Worm (Caenorhabditis elegans): Measurements from ENCODE around the gene Y67D8A.2.
A peak's percentile ranks its signal among the peaks of the same experiment; 100 is the strongest.
"Not testable (repeated sequence)": the region's sequence is repeated elsewhere in the genome, so short reads cannot be mapped to it uniquely, and the experiment has no call there.

The Y67D8A.2 gene

DNA sequence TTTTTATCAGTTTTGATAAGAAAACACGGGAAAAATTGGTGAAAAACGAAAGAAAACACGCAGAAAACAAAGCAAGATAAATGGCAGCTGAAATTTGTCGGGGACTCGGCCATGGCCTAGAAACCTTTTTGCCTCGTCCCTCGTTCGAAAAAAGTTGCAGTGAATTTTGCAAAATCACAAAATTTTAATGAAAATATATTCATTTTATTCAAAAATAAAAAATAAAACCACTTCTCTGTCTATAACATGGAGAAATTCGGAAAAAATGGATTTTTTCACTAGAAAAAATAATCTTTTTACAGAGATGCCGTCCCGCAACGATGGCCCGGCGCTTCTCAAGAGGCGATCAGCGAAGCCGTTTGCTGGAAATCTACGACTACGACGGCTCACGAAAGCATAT, at the start of gene Y67D8A.2:
Gene Y67D8A.2, plus strand, starts transcription at position 301 of the 400 bp plus-strand sequence.
- TF ChIP-seq hmg-4 (GFP tag; optimal IDR thresholded peaks at IDR 0.05) (no peak), tbx-11 (GFP tag; IDR thresholded peaks at IDR 0.05) (no peak), ceh-36 (tag; optimal IDR thresholded peaks at IDR 0.05) (no peak), tra-4 (tag; optimal IDR thresholded peaks at IDR 0.05) (no peak), scrt-1 (GFP tag; IDR thresholded peaks at IDR 0.05) (no peak), ceh-13 (GFP tag; optimal IDR thresholded peaks at IDR 0.05) (no peak), aly-1 (tag; optimal IDR thresholded peaks at IDR 0.05) (no peak), F13C5.2 (tag; optimal IDR thresholded peaks at IDR 0.05) (no peak), hmbx-1 (tag; optimal IDR thresholded peaks at IDR 0.05) (no peak), ama-1 (optimal IDR thresholded peaks at IDR 0.05) (no peak), sea-1 (GFP tag; conservative IDR thresholded peaks at IDR 0.05) (no peak), ets-7 (tag; optimal IDR thresholded peaks at IDR 0.05) (no peak), B0310.2 (tag; optimal IDR thresholded peaks at IDR 0.05) (no peak), tbx-37 (GFP tag; conservative IDR thresholded peaks at IDR 0.05) (no peak), pes-1 (GFP tag; IDR thresholded peaks at IDR 0.05) (no peak), flt-1 (GFP tag; IDR thresholded peaks at IDR 0.05) (no peak)

DNA sequence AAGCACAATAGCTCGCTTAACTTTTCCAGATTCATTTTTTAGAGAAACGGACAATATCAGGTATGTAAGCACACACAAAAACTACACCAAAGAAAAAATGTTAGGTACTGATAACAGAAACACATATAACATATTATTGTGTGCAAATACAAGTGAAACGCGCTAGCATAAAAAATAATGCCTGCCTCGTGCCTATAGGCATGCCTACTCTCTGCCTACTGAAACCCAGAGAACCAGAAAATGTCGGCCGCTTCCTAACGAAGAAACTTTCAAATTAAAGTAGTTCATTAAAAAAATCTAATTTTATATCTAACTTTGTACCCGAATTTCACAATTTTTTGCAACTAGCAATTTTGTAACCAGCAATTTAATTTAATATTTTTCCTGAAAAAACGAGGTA, 49.7 kb upstream of the Y67D8A.2 start, which contains the start of gene Y67D8B.1:
Gene Y67D8B.1, minus strand, starts transcription at position 101 of the 400 bp plus-strand sequence.
- not testable (repeated sequence) for TF ChIP-seq ceh-36, F13C5.2, ets-7 (tag; optimal IDR thresholded peaks at IDR 0.05)

DNA sequence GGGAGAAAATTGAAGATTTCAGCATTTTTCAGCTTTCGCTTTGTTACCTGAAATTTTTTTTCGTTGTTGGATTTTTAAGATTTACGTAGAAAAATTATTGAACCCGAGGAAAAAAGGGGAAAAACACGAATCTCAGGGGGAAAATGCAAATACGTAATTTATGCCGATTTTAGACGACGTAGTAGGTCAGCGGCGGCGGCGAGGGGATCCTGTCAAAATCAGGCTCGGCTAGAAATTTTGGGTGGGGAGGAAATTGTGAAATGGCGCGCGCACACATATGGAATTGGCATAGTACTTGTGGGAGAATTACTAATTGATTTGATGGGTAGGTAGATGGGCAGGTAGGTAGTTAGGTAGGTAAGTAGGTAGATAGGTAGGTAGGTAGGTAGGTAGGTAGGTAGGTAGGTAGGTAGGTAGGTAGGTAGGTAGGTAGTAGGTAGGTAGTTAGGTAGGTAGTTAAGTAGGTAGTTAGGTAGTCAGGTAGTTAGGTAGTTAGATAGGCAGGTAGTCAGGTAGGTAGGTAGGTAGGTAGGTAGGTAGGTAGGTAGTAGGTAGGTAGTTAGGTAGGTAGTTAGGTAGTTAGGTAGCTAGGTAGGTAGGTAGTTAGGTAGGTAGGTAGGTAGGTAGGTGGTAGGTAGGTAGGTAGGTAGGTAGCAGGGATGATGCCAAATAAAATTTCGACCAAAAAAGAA, 46.0 kb upstream of the Y67D8A.2 start, which contains the start of gene nlp-81:
Gene nlp-81, minus strand, starts transcription at position 51 of the 692 bp plus-strand sequence.
- TF ChIP-seq ceh-36 (tag; optimal IDR thresholded peaks at IDR 0.05), result no peak
- peak; percentile 15 for TF ChIP-seq hmbx-1 (tag; optimal IDR thresholded peaks at IDR 0.05)

DNA sequence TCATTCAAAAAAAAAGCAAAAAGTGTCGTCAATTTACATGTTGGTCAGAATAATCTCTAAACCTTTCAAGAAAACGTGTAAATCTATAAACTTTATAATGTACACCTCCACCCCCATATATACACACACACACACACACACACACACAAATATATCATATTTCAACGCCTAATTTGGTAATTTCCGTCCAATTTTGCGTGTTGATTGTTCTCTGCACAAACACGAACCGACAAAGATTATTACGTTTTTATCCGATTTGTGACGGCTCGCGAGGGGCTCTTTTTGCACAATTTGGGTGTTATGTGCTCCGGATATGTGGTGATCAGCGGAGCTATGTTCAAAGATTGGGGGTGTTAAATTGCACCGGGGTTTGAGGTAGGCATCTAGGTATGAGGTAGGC, 39.3 kb upstream of the Y67D8A.2 start:
- TF ChIP-seq scrt-1 (GFP tag; IDR thresholded peaks at IDR 0.05), result no peak
- no peak for TF ChIP-seq hmg-4 (GFP tag; optimal IDR thresholded peaks at IDR 0.05)
- no peak for TF ChIP-seq ceh-36 (tag; optimal IDR thresholded peaks at IDR 0.05)
- TF ChIP-seq hmbx-1 (tag; optimal IDR thresholded peaks at IDR 0.05), result no peak
- TF ChIP-seq ceh-13 (GFP tag; optimal IDR thresholded peaks at IDR 0.05), result no peak
- no peak for TF ChIP-seq ets-7 (tag; optimal IDR thresholded peaks at IDR 0.05)
- TF ChIP-seq sea-1 (GFP tag; conservative IDR thresholded peaks at IDR 0.05), result no peak
- TF ChIP-seq B0310.2 (tag; optimal IDR thresholded peaks at IDR 0.05), result no peak
- TF ChIP-seq flt-1 (GFP tag; IDR thresholded peaks at IDR 0.05), result no peak
- no peak for TF ChIP-seq aly-1 (tag; optimal IDR thresholded peaks at IDR 0.05)

DNA sequence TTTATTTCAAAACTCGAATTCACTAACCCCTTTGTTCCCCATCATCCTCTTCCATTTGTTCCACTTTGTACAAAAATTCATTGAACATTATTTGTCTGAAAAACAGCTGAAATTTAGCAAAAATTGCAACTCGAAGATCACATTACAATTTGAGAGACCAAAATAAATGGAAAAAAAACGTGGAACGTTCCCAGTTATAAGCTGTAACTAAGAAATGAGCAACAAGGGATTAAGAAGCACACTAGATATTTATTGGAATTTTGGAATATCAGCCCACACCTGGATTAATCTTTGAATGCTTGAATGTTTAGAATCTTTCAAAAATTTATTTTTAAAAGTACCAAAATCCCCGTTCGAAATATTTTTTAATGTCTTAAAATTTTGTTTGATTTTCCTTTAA, 30.8 kb upstream of the Y67D8A.2 start, which contains the start of gene Y67D8B.2:
Gene Y67D8B.2, minus strand, starts transcription at position 101 of the 400 bp plus-strand sequence.
- TF ChIP-seq tbx-37 (GFP tag; conservative IDR thresholded peaks at IDR 0.05) (no peak), hnd-1 (tag; optimal IDR thresholded peaks at IDR 0.05) (no peak), F13C5.2 (tag; optimal IDR thresholded peaks at IDR 0.05) (no peak), ama-1 (optimal IDR thresholded peaks at IDR 0.05) (no peak), ceh-36 (tag; optimal IDR thresholded peaks at IDR 0.05) (no peak), tra-4 (tag; optimal IDR thresholded peaks at IDR 0.05) (no peak), ceh-13 (GFP tag; optimal IDR thresholded peaks at IDR 0.05) (no peak), hmbx-1 (tag; optimal IDR thresholded peaks at IDR 0.05) (no peak)

DNA sequence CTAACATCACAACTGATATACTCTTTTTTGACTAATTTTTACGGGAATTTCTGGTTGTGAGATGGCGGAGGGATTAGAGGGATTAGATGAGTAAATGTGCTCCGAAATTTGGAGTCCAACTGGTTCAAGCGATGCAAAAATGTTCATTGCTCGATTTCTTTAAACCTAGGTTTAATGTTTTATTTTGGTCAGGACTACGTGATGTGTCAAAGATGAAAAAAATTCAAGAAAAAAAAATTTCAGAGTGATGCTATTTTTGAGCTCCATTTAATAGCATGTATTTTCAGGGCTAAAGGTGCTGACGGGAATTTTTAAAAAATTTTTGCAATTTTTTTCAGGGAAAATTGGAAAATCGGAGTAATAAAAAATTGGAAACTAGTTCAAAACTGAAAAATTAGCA, 25.9 kb upstream of the Y67D8A.2 start:
- TF ChIP-seq pes-1 (GFP tag; IDR thresholded peaks at IDR 0.05) (no peak), tbx-11 (GFP tag; IDR thresholded peaks at IDR 0.05) (no peak), aly-1 (tag; optimal IDR thresholded peaks at IDR 0.05) (no peak), tra-4 (tag; optimal IDR thresholded peaks at IDR 0.05) (no peak), B0310.2 (tag; optimal IDR thresholded peaks at IDR 0.05) (no peak), F13C5.2 (tag; optimal IDR thresholded peaks at IDR 0.05) (no peak), ceh-13 (GFP tag; optimal IDR thresholded peaks at IDR 0.05) (no peak), flt-1 (GFP tag; IDR thresholded peaks at IDR 0.05) (no peak), tbx-37 (GFP tag; conservative IDR thresholded peaks at IDR 0.05) (no peak), ets-7 (tag; optimal IDR thresholded peaks at IDR 0.05) (no peak), hmg-4 (GFP tag; optimal IDR thresholded peaks at IDR 0.05) (no peak), scrt-1 (GFP tag; IDR thresholded peaks at IDR 0.05) (no peak), ama-1 (optimal IDR thresholded peaks at IDR 0.05) (no peak), hmbx-1 (tag; optimal IDR thresholded peaks at IDR 0.05) (no peak)

DNA sequence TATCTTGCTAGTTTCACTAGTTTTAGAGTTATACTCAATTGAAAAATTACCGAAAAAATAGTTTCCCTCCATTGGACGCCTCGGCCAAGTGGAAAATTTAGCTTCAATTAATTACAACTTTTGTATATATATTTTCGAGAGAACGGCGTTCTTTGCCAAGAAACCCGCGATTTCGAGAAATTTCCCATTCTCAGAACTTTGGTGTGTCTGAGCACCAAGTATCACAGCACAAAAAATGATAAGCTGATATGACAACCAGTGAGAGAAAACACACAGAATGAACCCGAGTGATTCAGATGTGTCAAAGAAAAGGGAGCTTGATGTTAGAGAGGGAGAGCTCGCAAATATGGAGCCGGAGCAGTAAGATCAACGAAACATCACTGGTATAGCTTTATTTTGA, 23.2 kb upstream of the Y67D8A.2 start:
- TF ChIP-seq ets-7 (tag; optimal IDR thresholded peaks at IDR 0.05), result no peak
- no peak for TF ChIP-seq F13C5.2 (tag; optimal IDR thresholded peaks at IDR 0.05)
- no peak for TF ChIP-seq hmg-4 (GFP tag; optimal IDR thresholded peaks at IDR 0.05)
- TF ChIP-seq tbx-37 (GFP tag; conservative IDR thresholded peaks at IDR 0.05), result no peak
- no peak for TF ChIP-seq tbx-11 (GFP tag; IDR thresholded peaks at IDR 0.05)
- no peak for TF ChIP-seq aly-1 (tag; optimal IDR thresholded peaks at IDR 0.05)
- no peak for TF ChIP-seq flt-1 (GFP tag; IDR thresholded peaks at IDR 0.05)
- no peak for TF ChIP-seq scrt-1 (GFP tag; IDR thresholded peaks at IDR 0.05)
- no peak for TF ChIP-seq tra-4 (tag; optimal IDR thresholded peaks at IDR 0.05)
- no peak for TF ChIP-seq ama-1 (optimal IDR thresholded peaks at IDR 0.05)
- no peak for TF ChIP-seq ceh-13 (GFP tag; optimal IDR thresholded peaks at IDR 0.05)
- no peak for TF ChIP-seq hnd-1 (tag; optimal IDR thresholded peaks at IDR 0.05)
- no peak for TF ChIP-seq pes-1 (GFP tag; IDR thresholded peaks at IDR 0.05)
- TF ChIP-seq sea-1 (GFP tag; conservative IDR thresholded peaks at IDR 0.05), result no peak
- no peak for TF ChIP-seq B0310.2 (tag; optimal IDR thresholded peaks at IDR 0.05)
- no peak for TF ChIP-seq ceh-36 (tag; optimal IDR thresholded peaks at IDR 0.05)
- TF ChIP-seq hmbx-1 (tag; optimal IDR thresholded peaks at IDR 0.05), result no peak

DNA sequence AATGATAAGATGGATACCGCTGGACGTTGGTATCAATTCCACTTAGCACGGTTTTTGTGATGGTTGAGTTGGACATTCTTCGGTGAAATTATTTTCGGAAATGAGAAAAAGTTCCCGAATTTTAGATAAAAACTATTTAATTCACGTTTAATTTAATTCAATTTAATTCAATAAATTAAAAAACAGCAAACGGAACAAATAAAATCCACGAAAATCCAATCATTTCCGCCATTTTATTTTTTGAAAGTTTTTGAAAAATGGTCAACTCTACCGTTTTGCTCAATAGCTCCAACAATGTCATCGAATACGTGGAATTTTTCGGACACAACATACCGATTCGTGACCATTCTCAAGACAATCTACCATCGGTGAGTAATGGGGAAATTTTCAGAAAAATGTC, 20.1 kb upstream of the Y67D8A.2 start, which contains the start of the genes Y67D8B.3 and Y67D8B.5:
Gene Y67D8B.3, minus strand, starts transcription at position 101 of the 400 bp plus-strand sequence.
Gene Y67D8B.5, plus strand, starts transcription at position 233 of the 400 bp plus-strand sequence.
- TF ChIP-seq F13C5.2 (tag; optimal IDR thresholded peaks at IDR 0.05) (no peak), sea-1 (GFP tag; conservative IDR thresholded peaks at IDR 0.05) (no peak), ets-7 (tag; optimal IDR thresholded peaks at IDR 0.05) (no peak), scrt-1 (GFP tag; IDR thresholded peaks at IDR 0.05) (no peak), flt-1 (GFP tag; IDR thresholded peaks at IDR 0.05) (no peak), pes-1 (GFP tag; IDR thresholded peaks at IDR 0.05) (no peak), tbx-37 (GFP tag; conservative IDR thresholded peaks at IDR 0.05) (no peak), hnd-1 (tag; optimal IDR thresholded peaks at IDR 0.05) (no peak), tra-4 (tag; optimal IDR thresholded peaks at IDR 0.05) (no peak), ceh-13 (GFP tag; optimal IDR thresholded peaks at IDR 0.05) (no peak), aly-1 (tag; optimal IDR thresholded peaks at IDR 0.05) (no peak), B0310.2 (tag; optimal IDR thresholded peaks at IDR 0.05) (no peak), hmbx-1 (tag; optimal IDR thresholded peaks at IDR 0.05) (no peak)

Measured in whole organism, early embryonic.